Worm (Caenorhabditis elegans) whole organism, midembryonic: ENCODE results near the gene F58E6.11.

Experiments used
- T22C8.4 ChIP-seq: fragments of 200-800 bp; sonication (Bioruptor generic); IDR thresholded peaks from 2 replicates; pipeline ENCODE4 v1.3.6; 2022; ENCODE audit warnings: missing genetic modification characterization, missing compliant biosample characterization
- cog-1 ChIP-seq: sonication (generic microtip); optimal IDR thresholded peaks from 2 replicates; lab custom pipeline; 2016; ENCODE audit warnings: missing genetic modification characterization, missing compliant biosample characterization
- flt-1 ChIP-seq: fragments of 200-800 bp; sonication (Bioruptor generic); IDR thresholded peaks from 2 replicates; pipeline ENCODE4 v1.3.6; 2022; ENCODE audit warnings: missing genetic modification characterization, missing compliant biosample characterization
- klf-2 ChIP-seq: fragments of 200-800 bp; sonication (Bioruptor generic); conservative IDR thresholded peaks from 2 replicates; pipeline ENCODE4 v1.3.6; 2022; ENCODE audit warnings: missing genetic modification reagents, missing genetic modification characterization, missing compliant biosample characterization
- med-1 ChIP-seq: sonication (generic microtip); optimal IDR thresholded peaks from 2 replicates; lab custom pipeline; 2017; ENCODE audit warnings: missing genetic modification characterization, mild to moderate bottlenecking, missing compliant biosample characterization, antibody characterized with exemption, missing genetic modification reagents; ENCODE audit not compliant: insufficient read depth
- ref-1 ChIP-seq: fragments of 200-800 bp; sonication (Bioruptor generic); conservative IDR thresholded peaks from 2 replicates; pipeline ENCODE4 v1.3.6; 2022; ENCODE audit warnings: missing genetic modification reagents, missing genetic modification characterization, missing compliant biosample characterization
- tab-1 ChIP-seq: fragments of 200-800 bp; sonication (Bioruptor generic); IDR thresholded peaks from 2 replicates; pipeline ENCODE4 v1.3.6; 2022; ENCODE audit warnings: missing genetic modification characterization, missing compliant biosample characterization
- ztf-23 ChIP-seq: fragments of 200-800 bp; sonication (Bioruptor generic); IDR thresholded peaks from 2 replicates; pipeline ENCODE4 v1.3.6; 2022; ENCODE audit warnings: missing genetic modification reagents, missing genetic modification characterization, missing compliant biosample characterization
- ztf-29 ChIP-seq: fragments of 200-800 bp; sonication (Bioruptor generic); IDR thresholded peaks from 2 replicates; pipeline ENCODE4 v1.3.6; 2022; ENCODE audit warnings: missing genetic modification reagents, missing genetic modification characterization, missing compliant biosample characterization

ce11 chrV:9775734-9776133, 17.9 kb upstream of the F58E6.11 start, which contains the start of gene F46B6.12:
- TF ChIP-seq T22C8.4 (GFP tag; lab: Robert Waterston, UW): no peak
- TF ChIP-seq tab-1 (GFP tag; lab: Robert Waterston, UW): no peak
- no peak for TF ChIP-seq flt-1
- no peak for TF ChIP-seq ztf-23
- TF ChIP-seq ztf-29 (GFP tag; lab: Robert Waterston, UW): no peak
- no peak for TF ChIP-seq ref-1
- TF ChIP-seq med-1 (GFP tag; lab: Kevin White, UChicago): no peak
- no peak for TF ChIP-seq klf-2 (GFP tag; lab: Robert Waterston, UW)
- no peak for TF ChIP-seq cog-1 (tag; lab: Kevin White, UChicago)
